Worm (Caenorhabditis elegans): ENCODE measurements around the gene irld-24.

DNA sequence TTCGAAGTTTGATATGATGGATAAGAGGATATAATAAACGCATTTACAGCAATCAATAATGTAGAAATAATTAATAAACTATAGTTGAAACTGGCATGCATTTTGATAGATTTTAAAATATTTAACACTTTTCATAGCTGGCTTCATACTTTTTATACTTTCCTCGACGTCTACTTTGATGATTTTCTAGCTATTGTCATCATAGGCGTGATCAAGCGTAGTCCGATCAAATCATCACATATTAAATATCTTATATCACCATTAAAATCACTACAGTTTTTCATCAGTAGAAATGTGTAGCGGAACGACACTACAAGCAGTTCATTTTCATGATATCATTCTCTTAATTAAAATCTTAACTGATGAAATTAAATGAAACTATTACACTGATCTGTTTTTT is 29.0 kb downstream of the irld-24 start, which contains the start of gene C04C11.25:
- TF ChIP-seq elt-3 (tag; optimal IDR thresholded peaks at IDR 0.05) (no peak), cnd-1 (tag; optimal IDR thresholded peaks at IDR 0.05) (no peak), lin-13 (tag; optimal IDR thresholded peaks at IDR 0.05) (no peak), snpc-4 (tag; optimal IDR thresholded peaks at IDR 0.05) (no peak), lsy-2 (tag; optimal IDR thresholded peaks at IDR 0.05) (no peak), ces-1 (GFP tag; optimal IDR thresholded peaks at IDR 0.05) (no peak), pha-4 (tag; optimal IDR thresholded peaks at IDR 0.05) (no peak), nhr-76 (tag; optimal IDR thresholded peaks at IDR 0.05) (no peak), unc-39 (tag; optimal IDR thresholded peaks at IDR 0.05) (no peak), blmp-1 (tag; optimal IDR thresholded peaks at IDR 0.05) (no peak), nhr-28 (tag; optimal IDR thresholded peaks at IDR 0.05) (no peak)

Measured in whole organism, mixed stage, embryonic.